Fruit fly (Drosophila melanogaster): ENCODE measurements around the gene Top2.
A peak's percentile ranks its signal among the peaks of the same experiment; 100 is the strongest.

Gene Top2

DNA sequence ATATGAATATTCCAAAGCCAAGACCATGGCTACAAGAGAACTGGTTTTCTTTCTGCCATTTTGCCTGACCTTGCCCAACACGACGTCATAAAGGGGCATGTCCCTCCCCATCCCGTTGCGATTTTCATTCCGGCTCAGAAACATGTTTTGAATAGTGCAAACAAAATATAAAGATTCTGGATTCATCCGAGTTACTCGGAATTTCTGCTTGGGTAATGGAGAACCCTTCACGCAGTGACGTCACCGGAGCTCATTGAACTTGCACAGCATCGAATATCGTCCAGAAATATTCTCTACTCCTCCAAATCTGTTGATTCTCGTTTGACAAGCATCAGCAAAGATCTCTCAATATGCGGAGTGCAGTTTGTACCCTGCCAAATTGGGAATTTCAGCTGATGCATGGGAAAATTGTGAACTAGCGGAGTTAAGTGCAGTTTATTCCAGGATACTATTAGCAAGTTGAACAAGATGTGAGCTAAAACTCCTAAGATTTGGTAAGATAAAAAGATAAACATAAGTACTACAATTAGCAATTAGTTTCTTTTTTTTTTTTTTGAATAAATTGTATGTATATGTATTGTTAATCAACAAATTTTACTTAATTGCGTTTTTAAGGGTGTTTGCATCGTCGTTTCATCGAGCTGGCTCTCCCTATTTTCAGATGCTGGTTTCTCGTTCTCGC lies 921 bp upstream of the Top2 start, which contains the start of gene CG10026 (continued):
- TF ChIP-seq lz (GFP tag; optimal IDR thresholded peaks at IDR 0.05) (peak; percentile 58), CG31627 (GFP tag; optimal IDR thresholded peaks at IDR 0.05) (peak; percentile 35), CG3919 (GFP tag; optimal IDR thresholded peaks at IDR 0.05) (peak; percentile 38), CG6163 (GFP tag; IDR thresholded peaks at IDR 0.05) (no peak), spab (GFP tag; optimal IDR thresholded peaks at IDR 0.05) (peak; percentile 51), Eip93F (GFP tag; optimal IDR thresholded peaks at IDR 0.05) (no peak), CG34406 (GFP tag; optimal IDR thresholded peaks at IDR 0.05) (peak; percentile 44), Eip75B (GFP tag; optimal IDR thresholded peaks at IDR 0.05) (peak; percentile 23), CG16779 (tag; optimal IDR thresholded peaks at IDR 0.05) (peak; percentile 39), CG11762 (GFP tag; optimal IDR thresholded peaks at IDR 0.05; ENCODE audit: insufficient read depth) (peak; percentile 4), CG15336 (GFP tag; IDR thresholded peaks at IDR 0.05) (no peak), eg (GFP tag; IDR thresholded peaks at IDR 0.05) (no peak), CG8632 (GFP tag; optimal IDR thresholded peaks at IDR 0.05) (peak; percentile 45), svp (GFP tag) (peak; percentile 57), Hr4 (GFP tag; optimal IDR thresholded peaks at IDR 0.05) (peak; percentile 40), CG10669 (GFP tag; optimal IDR thresholded peaks at IDR 0.05) (peak; percentile 63)

DNA sequence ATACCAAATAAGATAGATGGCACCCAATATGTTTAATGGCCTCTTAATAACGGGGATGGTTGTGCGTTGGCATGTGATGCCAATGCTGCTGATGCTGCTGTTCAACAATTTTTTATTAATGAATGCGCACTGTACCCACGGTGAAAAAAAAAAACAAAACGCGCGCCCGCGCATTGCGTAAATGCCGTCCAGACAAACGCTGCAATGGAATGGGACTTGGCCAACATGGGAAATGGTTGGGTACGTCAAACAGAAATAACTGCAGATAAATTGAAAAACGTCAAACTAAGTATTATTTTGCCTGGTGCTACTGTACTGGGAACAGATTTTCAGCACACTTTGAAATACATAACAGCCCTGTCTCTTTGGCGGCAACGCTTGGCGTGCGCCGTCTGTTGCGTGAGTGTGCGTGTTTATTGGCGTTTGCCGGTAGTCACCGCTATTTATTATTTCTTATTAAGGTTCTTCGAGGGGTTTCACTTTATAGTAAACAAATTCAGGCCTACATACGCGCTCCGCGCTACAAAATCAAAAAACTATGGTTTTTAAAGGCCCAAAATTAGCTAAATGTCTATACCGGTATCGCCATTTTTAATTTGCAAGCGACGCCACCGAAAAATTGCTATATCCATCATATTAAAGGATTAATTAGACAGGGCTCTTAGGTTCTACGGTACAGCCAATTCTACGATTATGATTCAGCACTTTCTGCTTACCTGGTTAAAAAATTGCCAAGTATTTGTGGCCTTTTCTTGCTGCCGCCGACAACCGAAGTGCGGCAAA lies 564 bp downstream of the Top2 start:
- TF ChIP-seq CG34406 (GFP tag; optimal IDR thresholded peaks at IDR 0.05) (peak; percentile 10), CG15336 (GFP tag; IDR thresholded peaks at IDR 0.05) (peak; percentile 59), CG4318 (GFP tag; optimal IDR thresholded peaks at IDR 0.05) (no peak), CG16779 (tag; optimal IDR thresholded peaks at IDR 0.05) (no peak), net (GFP tag; optimal IDR thresholded peaks at IDR 0.05) (peak; percentile 27), esn (GFP tag; optimal IDR thresholded peaks at IDR 0.05) (peak; percentile 22), CG31627 (GFP tag; optimal IDR thresholded peaks at IDR 0.05) (peak; percentile 37), CG3032 (tag; optimal IDR thresholded peaks at IDR 0.05) (no peak), CG3919 (GFP tag; optimal IDR thresholded peaks at IDR 0.05) (peak; percentile 35), Sox15 (GFP tag; optimal IDR thresholded peaks at IDR 0.05) (no peak), Smox (GFP tag; optimal IDR thresholded peaks at IDR 0.05) (peak; percentile 30), CG10631 (GFP tag; optimal IDR thresholded peaks at IDR 0.05) (peak; percentile 37), acj6 (GFP tag; optimal IDR thresholded peaks at IDR 0.05) (peak; percentile 22), OdsH (GFP tag; optimal IDR thresholded peaks at IDR 0.05) (peak; percentile 43), CG7368 (GFP tag; optimal IDR thresholded peaks at IDR 0.05) (no peak), CG32006 (GFP tag; optimal IDR thresholded peaks at IDR 0.05) (peak; percentile 58), CG8119 (GFP tag; IDR thresholded peaks at IDR 0.05) (peak; percentile 72), ss (GFP tag; optimal IDR thresholded peaks at IDR 0.05) (peak in 1 of 2 experiments; percentile 24), CG1621 (tag; optimal IDR thresholded peaks at IDR 0.05) (no peak), CG11902 (GFP tag; optimal IDR thresholded peaks at IDR 0.05) (no peak), CG6808 (GFP tag; optimal IDR thresholded peaks at IDR 0.05) (peak; percentile 38), Eip75B (GFP tag; optimal IDR thresholded peaks at IDR 0.05) (peak; percentile 45), dac (GFP tag; optimal IDR thresholded peaks at IDR 0.05) (peak; percentile 29), vri (GFP tag; optimal IDR thresholded peaks at IDR 0.05) (no peak), pdm3 (GFP tag; optimal IDR thresholded peaks at IDR 0.05) (peak; percentile 41), Hr4 (GFP tag; optimal IDR thresholded peaks at IDR 0.05) (peak; percentile 69), Lpt (GFP tag; optimal IDR thresholded peaks at IDR 0.05) (peak; percentile 9), Hr39 (GFP tag; optimal IDR thresholded peaks at IDR 0.05) (peak; percentile 17), Blimp-1 (GFP tag; optimal IDR thresholded peaks at IDR 0.05) (no peak), spab (GFP tag; optimal IDR thresholded peaks at IDR 0.05) (no peak), fkh (GFP tag; optimal IDR thresholded peaks at IDR 0.05) (no peak), CG6163 (GFP tag; IDR thresholded peaks at IDR 0.05) (0 out of 3 replicates have a peak, but pooled peaks have one; percentile 61), eg (GFP tag; IDR thresholded peaks at IDR 0.05) (peak; percentile 62; the same call in 2 of the 3 replicates), fd85E (GFP tag; optimal IDR thresholded peaks at IDR 0.05) (no peak), lz (GFP tag; optimal IDR thresholded peaks at IDR 0.05) (peak; percentile 39), Ets21C (GFP tag; optimal IDR thresholded peaks at IDR 0.05) (no peak), CG6854 (GFP tag; optimal IDR thresholded peaks at IDR 0.05) (no peak), Sox102F (GFP tag; optimal IDR thresholded peaks at IDR 0.05) (no peak), Met (GFP tag; optimal IDR thresholded peaks at IDR 0.05) (no peak), CG8319 (GFP tag; optimal IDR thresholded peaks at IDR 0.05) (no peak)

All from whole organism, prepupa.